Fruit fly (Drosophila melanogaster): ENCODE results near the gene CG8927.

Gene CG8927

dm6 chr3R:16231385-16232307 lies 50.8 kb downstream of the CG8927 start:
- TF ChIP-seq odd (GFP tag; optimal IDR thresholded peaks at IDR 0.05) (peak; percentile 67), sens-2 (GFP tag; IDR thresholded peaks at IDR 0.05) (no peak), pho (GFP tag; optimal IDR thresholded peaks at IDR 0.05) (peak; percentile 42), CG11093 (GFP tag; IDR thresholded peaks at IDR 0.05) (peak; percentile 71; the same call in 1 of the 3 replicates), CG14860 (GFP tag; IDR thresholded peaks at IDR 0.05; ENCODE audit: partially characterized antibody) (no peak), CG15269 (tag; optimal IDR thresholded peaks at IDR 0.05) (peak; percentile 81), lilli (GFP tag; optimal IDR thresholded peaks at IDR 0.05) (peak; percentile 79), Bdp1 (GFP tag; optimal IDR thresholded peaks at IDR 0.05) (peak; percentile 50), CTCF (GFP tag; optimal IDR thresholded peaks at IDR 0.05) (peak; percentile 40), HmgZ (tag; optimal IDR thresholded peaks at IDR 0.05) (peak; percentile 23), HmgD (GFP tag; optimal IDR thresholded peaks at IDR 0.05) (peak; percentile 6), psq (GFP tag; optimal IDR thresholded peaks at IDR 0.05) (peak; percentile 90), gem (tag; optimal IDR thresholded peaks at IDR 0.05) (peak; percentile 86), Hmr (GFP tag; optimal IDR thresholded peaks at IDR 0.05) (peak; percentile 76), esg (GFP tag; conservative IDR thresholded peaks at IDR 0.05) (no peak), Fer1 (GFP tag; optimal IDR thresholded peaks at IDR 0.05) (peak; percentile 77), ash1 (GFP tag; optimal IDR thresholded peaks at IDR 0.05) (no peak), CG2875 (GFP tag; optimal IDR thresholded peaks at IDR 0.05) (peak; percentile 58), scrt (GFP tag; optimal IDR thresholded peaks at IDR 0.05) (peak; percentile 39), bsh (GFP tag; optimal IDR thresholded peaks at IDR 0.05) (peak; percentile 51 to 71), CG7839 (tag; optimal IDR thresholded peaks at IDR 0.05) (peak; percentile 84), p53 (GFP tag; optimal IDR thresholded peaks at IDR 0.05) (peak; percentile 16), CG12219 (GFP tag; optimal IDR thresholded peaks at IDR 0.05) (peak; percentile 56), Stat92E (GFP tag; optimal IDR thresholded peaks at IDR 0.05) (no peak), schlank (tag; optimal IDR thresholded peaks at IDR 0.05) (peak; percentile 49), CG32532 (GFP tag; IDR thresholded peaks at IDR 0.05) (no peak), Camta (GFP tag; optimal IDR thresholded peaks at IDR 0.05) (peak; percentile 79), z (GFP tag; IDR thresholded peaks at IDR 0.05) (no peak), Fer3 (tag; optimal IDR thresholded peaks at IDR 0.05) (peak; percentile 40), dmrt99B (tag; optimal IDR thresholded peaks at IDR 0.05) (peak; percentile 86), Blimp-1 (GFP tag; optimal IDR thresholded peaks at IDR 0.05) (peak; percentile 60), CG17186 (GFP tag; optimal IDR thresholded peaks at IDR 0.05) (peak; percentile 39), CG1024 (GFP tag; IDR thresholded peaks at IDR 0.05) (no peak), ttk (GFP tag; IDR thresholded peaks at IDR 0.05) (no peak), Kr (GFP tag; optimal IDR thresholded peaks at IDR 0.05) (no peak), CG2116 (GFP tag; optimal IDR thresholded peaks at IDR 0.05) (peak; percentile 28), CG14710 (tag; optimal IDR thresholded peaks at IDR 0.05) (peak; percentile 77), hbn (GFP tag; IDR thresholded peaks at IDR 0.05; ENCODE audit: partially characterized antibody) (no peak), CG12659 (GFP tag; optimal IDR thresholded peaks at IDR 0.05) (peak; percentile 76), CG13296 (GFP tag; optimal IDR thresholded peaks at IDR 0.05) (peak; percentile 69), CG16815 (GFP tag; optimal IDR thresholded peaks at IDR 0.05) (peak; percentile 75), CG2129 (GFP tag; IDR thresholded peaks at IDR 0.05; ENCODE audit: partially characterized antibody) (no peak), Taf1 (GFP tag; IDR thresholded peaks at IDR 0.05) (no peak), aop (GFP tag; IDR thresholded peaks at IDR 0.05) (no peak), D (optimal IDR thresholded peaks at IDR 0.05) (no peak), D (GFP tag; optimal IDR thresholded peaks at IDR 0.05) (peak; percentile 73), vnd (GFP tag; IDR thresholded peaks at IDR 0.05; ENCODE audit: partially characterized antibody) (no peak), CG7963 (GFP tag; IDR thresholded peaks at IDR 0.05; ENCODE audit: partially characterized antibody) (no peak)
